Fruit fly (Drosophila melanogaster) whole organism, embryonic: Measurements from ENCODE around the gene Drs.

ENCODE experiments used
- Atf3 ChIP-seq: fragments of 200-800 bp; sonication (Bioruptor generic); optimal IDR thresholded peaks from 3 replicates; lab custom pipeline; 2016; ENCODE audit warnings: missing biosample characterization, missing genetic modification characterization
- Bdp1 ChIP-seq: fragments of 200-800 bp; sonication (Bioruptor generic); optimal IDR thresholded peaks from 3 replicates; lab custom pipeline; 2016; ENCODE audit warnings: missing biosample characterization, missing genetic modification characterization
- CG10209 ChIP-seq: fragments of 200-800 bp; sonication (Bioruptor generic); optimal IDR thresholded peaks from 3 replicates; lab custom pipeline; 2017; ENCODE audit warnings: missing biosample characterization, mild to moderate bottlenecking, missing genetic modification characterization, missing genetic modification reagents
- CG10431 ChIP-seq: fragments of 200-800 bp; sonication (Bioruptor generic); optimal IDR thresholded peaks from 3 replicates; lab custom pipeline; 2018; ENCODE audit warnings: missing biosample characterization, mild to moderate bottlenecking, missing genetic modification characterization
- CG10979 ChIP-seq: fragments of 200-800 bp; sonication (Bioruptor generic); optimal IDR thresholded peaks from 2 replicates; lab custom pipeline; 2018; ENCODE audit warnings: missing biosample characterization, mild to moderate bottlenecking, missing genetic modification characterization, moderate library complexity
- CG12219 ChIP-seq: fragments of 200-800 bp; sonication (Bioruptor generic); optimal IDR thresholded peaks from 3 replicates; lab custom pipeline; 2018; ENCODE audit warnings: missing biosample characterization, mild to moderate bottlenecking, missing genetic modification characterization
- CG12299 ChIP-seq: fragments of 200-800 bp; sonication (Bioruptor generic); optimal IDR thresholded peaks from 2 replicates; lab custom pipeline; 2018; ENCODE audit warnings: missing biosample characterization, mild to moderate bottlenecking, missing genetic modification characterization
- CG12659 ChIP-seq: fragments of 200-800 bp; sonication (Bioruptor generic); optimal IDR thresholded peaks from 3 replicates; lab custom pipeline; 2017; ENCODE audit warnings: mild to moderate bottlenecking, missing biosample characterization, missing genetic modification reagents, missing genetic modification characterization
- CG1529 ChIP-seq: fragments of 200-800 bp; sonication (Bioruptor generic); optimal IDR thresholded peaks from 3 replicates; lab custom pipeline; 2018; ENCODE audit warnings: missing biosample characterization, missing genetic modification characterization
- CG2202 ChIP-seq: fragments of 200-800 bp; sonication (Bioruptor generic); optimal IDR thresholded peaks from 2 replicates; lab custom pipeline; 2018; ENCODE audit warnings: missing biosample characterization, mild to moderate bottlenecking, missing genetic modification characterization
- CG3281 ChIP-seq: fragments of 200-800 bp; sonication (Bioruptor generic); optimal IDR thresholded peaks from 3 replicates; lab custom pipeline; 2017; ENCODE audit warnings: missing biosample characterization, mild to moderate bottlenecking, missing genetic modification characterization
- CG4820 ChIP-seq: fragments of 200-800 bp; sonication (Bioruptor generic); optimal IDR thresholded peaks from 3 replicates; lab custom pipeline; 2016; ENCODE audit warnings: missing biosample characterization, missing genetic modification characterization
- CG6765 ChIP-seq: fragments of 200-800 bp; sonication (Bioruptor generic); optimal IDR thresholded peaks from 3 replicates; lab custom pipeline; 2017; ENCODE audit warnings: missing biosample characterization, mild to moderate bottlenecking, missing genetic modification characterization
- CG6791 ChIP-seq: fragments of 200-800 bp; sonication (Bioruptor generic); IDR thresholded peaks from 3 replicates; pipeline ENCODE4 v1.3.6; 2022; ENCODE audit warnings: missing biosample characterization, missing genetic modification characterization; ENCODE audit not compliant: partially characterized antibody
- CG7963 ChIP-seq: fragments of 200-800 bp; sonication (Bioruptor generic); IDR thresholded peaks from 3 replicates; pipeline ENCODE4 v1.3.6; 2022; ENCODE audit warnings: missing biosample characterization, missing genetic modification characterization; ENCODE audit not compliant: partially characterized antibody
- CG8944 ChIP-seq: fragments of 200-800 bp; sonication (Bioruptor generic); optimal IDR thresholded peaks from 3 replicates; lab custom pipeline; 2016; ENCODE audit warnings: missing biosample characterization, missing genetic modification characterization
- CG9437 ChIP-seq: fragments of 200-800 bp; sonication (Bioruptor generic); optimal IDR thresholded peaks from 2 replicates; lab custom pipeline; 2018; ENCODE audit warnings: missing biosample characterization, mild to moderate bottlenecking, missing genetic modification characterization
- CG9932 ChIP-seq: fragments of 200-800 bp; sonication (Bioruptor generic); IDR thresholded peaks from 2 replicates; pipeline ENCODE4 v1.3.6; 2022; ENCODE audit warnings: missing biosample characterization, missing genetic modification characterization
- CrebB ChIP-seq: fragments of 200-800 bp; sonication (Bioruptor generic); optimal IDR thresholded peaks from 3 replicates; lab custom pipeline; 2018; ENCODE audit warnings: missing biosample characterization, mild to moderate bottlenecking, missing genetic modification characterization
- D ChIP-seq, 2 experiments: fragments of 200-800 bp in 1 of 2; fragments of >200 bp in 1 of 2; sonication (Bioruptor generic) in 1 of 2; optimal IDR thresholded peaks; 2 replicates in 1 of 2; 3 replicates in 1 of 2; lab custom pipeline; 2017; ENCODE audit warnings: mild to moderate bottlenecking in 1 of 2, missing biosample characterization in 1 of 2, missing genetic modification characterization in 1 of 2, missing genetic modification reagents in 1 of 2
- Dll ChIP-seq: fragments of 200-800 bp; sonication (Bioruptor generic); IDR thresholded peaks from 4 replicates; pipeline ENCODE4 v1.3.6; 2022; ENCODE audit warnings: missing biosample characterization, missing genetic modification characterization; ENCODE audit not compliant: partially characterized antibody
- Doc3 ChIP-seq: fragments of 200-800 bp; sonication (Bioruptor generic); IDR thresholded peaks from 3 replicates; pipeline ENCODE4 v1.3.6; 2022; ENCODE audit warnings: missing biosample characterization, missing genetic modification characterization; ENCODE audit not compliant: partially characterized antibody
- Fer2 ChIP-seq: fragments of 200-800 bp; sonication (Bioruptor generic); optimal IDR thresholded peaks from 2 replicates; lab custom pipeline; 2018; ENCODE audit warnings: missing biosample characterization, mild to moderate bottlenecking, missing genetic modification characterization, moderate library complexity
- H2.0 ChIP-seq: fragments of 200-800 bp; sonication (Bioruptor generic); IDR thresholded peaks from 2 replicates; pipeline ENCODE4 v1.3.6; 2022; ENCODE audit warnings: missing biosample characterization, missing genetic modification characterization
- Hr39 ChIP-seq: fragments of >200 bp; optimal IDR thresholded peaks from 2 replicates; lab custom pipeline; 2017
- Hr78 ChIP-seq, 2 experiments: fragments of 200-800 bp in 1 of 2; fragments of >200 bp in 1 of 2; sonication (Bioruptor generic) in 1 of 2; optimal IDR thresholded peaks; 2 replicates each; lab custom pipeline; 2017 to 2019; ENCODE audit warnings: missing biosample characterization in 2 of 2, missing genetic modification characterization in 2 of 2, mild to moderate bottlenecking in 1 of 2, moderate library complexity in 1 of 2
- Max ChIP-seq: fragments of 200-800 bp; sonication (Bioruptor generic); optimal IDR thresholded peaks from 2 replicates; lab custom pipeline; 2016; ENCODE audit warnings: missing biosample characterization, mild to moderate bottlenecking, missing genetic modification characterization
- Nf-YB ChIP-seq: fragments of 200-800 bp; sonication (Bioruptor generic); optimal IDR thresholded peaks from 3 replicates; lab custom pipeline; 2019; ENCODE audit warnings: missing biosample characterization, mild to moderate bottlenecking, missing genetic modification characterization, moderate library complexity
- Oaz ChIP-seq: fragments of 200-800 bp; sonication (Bioruptor generic); IDR thresholded peaks from 2 replicates; pipeline ENCODE4 v1.3.6; 2022; ENCODE audit warnings: missing biosample characterization, missing genetic modification characterization
- Optix ChIP-seq: fragments of 200-800 bp; sonication (Bioruptor generic); IDR thresholded peaks from 3 replicates; pipeline ENCODE4 v1.3.6; 2022; ENCODE audit warnings: missing biosample characterization, missing genetic modification characterization
- Poxn ChIP-seq: fragments of 200-800 bp; sonication (Bioruptor generic); IDR thresholded peaks from 2 replicates; pipeline ENCODE4 v1.3.6; 2022; ENCODE audit warnings: missing biosample characterization, missing genetic modification characterization
- Rx ChIP-seq: fragments of 200-800 bp; sonication (Bioruptor generic); IDR thresholded peaks from 2 replicates; pipeline ENCODE4 v1.3.6; 2022; ENCODE audit warnings: missing biosample characterization, missing genetic modification characterization
- Six4 ChIP-seq: fragments of 200-800 bp; sonication (Bioruptor generic); optimal IDR thresholded peaks from 2 replicates; lab custom pipeline; 2016; ENCODE audit warnings: missing biosample characterization, missing genetic modification characterization
- Sox100B ChIP-seq: fragments of 200-800 bp; sonication (Bioruptor generic); optimal IDR thresholded peaks from 3 replicates; lab custom pipeline; 2018; ENCODE audit warnings: missing biosample characterization, mild to moderate bottlenecking, missing genetic modification characterization
- dm ChIP-seq: fragments of 200-800 bp; sonication (Bioruptor generic); optimal IDR thresholded peaks from 3 replicates; lab custom pipeline; 2016; ENCODE audit warnings: missing biosample characterization, missing genetic modification characterization
- dmrt11E ChIP-seq: fragments of 200-800 bp; sonication (Bioruptor generic); optimal IDR thresholded peaks from 3 replicates; lab custom pipeline; 2018; ENCODE audit warnings: missing biosample characterization, mild to moderate bottlenecking, missing genetic modification characterization, moderate library complexity
- dmrt99B ChIP-seq: fragments of 200-800 bp; sonication (Bioruptor generic); optimal IDR thresholded peaks from 2 replicates; lab custom pipeline; 2018; ENCODE audit warnings: missing biosample characterization, mild to moderate bottlenecking, missing genetic modification characterization, moderate library complexity
- fd3F ChIP-seq: fragments of 200-800 bp; sonication (Bioruptor generic); optimal IDR thresholded peaks from 2 replicates; lab custom pipeline; 2018; ENCODE audit warnings: missing biosample characterization, mild to moderate bottlenecking, missing genetic modification characterization, moderate library complexity
- fd96Cb ChIP-seq: fragments of 200-800 bp; sonication (Bioruptor generic); optimal IDR thresholded peaks from 2 replicates; lab custom pipeline; 2018; ENCODE audit warnings: missing biosample characterization, mild to moderate bottlenecking, missing genetic modification characterization, moderate library complexity
- gro ChIP-seq: fragments of 200-800 bp; sonication (Bioruptor generic); optimal IDR thresholded peaks from 2 replicates; lab custom pipeline; 2016; ENCODE audit warnings: missing biosample characterization, missing genetic modification characterization
- h ChIP-seq: fragments of >200 bp; optimal IDR thresholded peaks from 2 replicates; lab custom pipeline; 2017
- hbn ChIP-seq: fragments of 200-800 bp; sonication (Bioruptor generic); IDR thresholded peaks from 2 replicates; pipeline ENCODE4 v1.3.6; 2022; ENCODE audit warnings: missing biosample characterization, missing genetic modification characterization; ENCODE audit not compliant: partially characterized antibody
- hth ChIP-seq: fragments of >200 bp; optimal IDR thresholded peaks from 2 replicates; lab custom pipeline; 2017; ENCODE audit warnings: inconsistent platforms
- kah ChIP-seq: fragments of 200-800 bp; sonication (Bioruptor generic); optimal IDR thresholded peaks from 2 replicates; lab custom pipeline; 2018; ENCODE audit warnings: missing biosample characterization, mild to moderate bottlenecking, missing genetic modification characterization
- ken ChIP-seq: fragments of 200-800 bp; sonication (Bioruptor generic); IDR thresholded peaks from 3 replicates; pipeline ENCODE4 v1.3.6; 2022; ENCODE audit warnings: missing biosample characterization, missing genetic modification characterization
- maf-S ChIP-seq: fragments of 200-800 bp; sonication (Bioruptor generic); optimal IDR thresholded peaks from 2 replicates; lab custom pipeline; 2016; ENCODE audit warnings: missing biosample characterization, missing genetic modification characterization
- mirr ChIP-seq: fragments of 200-800 bp; sonication (Bioruptor generic); optimal IDR thresholded peaks from 3 replicates; lab custom pipeline; 2018; ENCODE audit warnings: missing biosample characterization, mild to moderate bottlenecking, missing genetic modification characterization
- phol ChIP-seq: fragments of 200-800 bp; sonication (Bioruptor generic); optimal IDR thresholded peaks from 3 replicates; lab custom pipeline; 2018; ENCODE audit warnings: missing biosample characterization, mild to moderate bottlenecking, missing genetic modification characterization, moderate library complexity
- pnt ChIP-seq: fragments of 200-800 bp; sonication (Bioruptor generic); optimal IDR thresholded peaks from 3 replicates; lab custom pipeline; 2016; ENCODE audit warnings: missing biosample characterization, missing genetic modification characterization
- run ChIP-seq: fragments of 200-800 bp; sonication (Bioruptor generic); optimal IDR thresholded peaks from 3 replicates; lab custom pipeline; 2018; ENCODE audit warnings: missing biosample characterization, mild to moderate bottlenecking, missing genetic modification characterization
- sqz ChIP-seq: fragments of 200-800 bp; sonication (Bioruptor generic); optimal IDR thresholded peaks from 3 replicates; lab custom pipeline; 2018; ENCODE audit warnings: missing biosample characterization, mild to moderate bottlenecking, missing genetic modification characterization

Drs gene

dm6 chr3L:3377965-3378292 is 8.6 kb downstream of the Drs start, which contains the start of gene Ids (continued):
- TF ChIP-seq D (optimal IDR thresholded peaks at IDR 0.05; lab: Kevin White, UChicago): no peak
- TF ChIP-seq D (GFP tag; optimal IDR thresholded peaks at IDR 0.05; lab: Kevin White, UChicago): peak; percentile 51
- TF ChIP-seq dmrt11E (tag; lab: Kevin White, UChicago): peak; percentile 48
- TF ChIP-seq CG10431 (GFP tag; lab: Kevin White, UChicago): no peak
- TF ChIP-seq CG4820 (GFP tag; lab: Kevin White, UChicago): peak; percentile 15
- TF ChIP-seq h (lab: Kevin White, UChicago): no peak
- TF ChIP-seq Hr78 (GFP tag; optimal IDR thresholded peaks at IDR 0.05; lab: Kevin White, UChicago): no peak
- no peak for TF ChIP-seq Dll
- TF ChIP-seq Fer2: no peak
- no peak for TF ChIP-seq CG6765 (GFP tag; lab: Kevin White, UChicago)
- peak; percentile 10 for TF ChIP-seq CG2202
- no peak for TF ChIP-seq sqz (GFP tag; lab: Kevin White, UChicago)
- peak; percentile 70 for TF ChIP-seq CG12659 (GFP tag; lab: Kevin White, UChicago)
- peak; percentile 25 for TF ChIP-seq Nf-YB (GFP tag; lab: Kevin White, UChicago)
- no peak for TF ChIP-seq Optix (GFP tag; lab: Robert Waterston, UW)
- TF ChIP-seq CG12219 (GFP tag; lab: Kevin White, UChicago): peak; percentile 52
- peak; percentile 56 for TF ChIP-seq fd3F (GFP tag; lab: Kevin White, UChicago)
- no peak for TF ChIP-seq mirr (GFP tag; lab: Kevin White, UChicago)
- TF ChIP-seq hth: no peak
- no peak for TF ChIP-seq dm (GFP tag; lab: Kevin White, UChicago)
- no peak for TF ChIP-seq CG6791
- TF ChIP-seq hbn (GFP tag; lab: Robert Waterston, UW): no peak
- no peak for TF ChIP-seq CG8944 (GFP tag; lab: Kevin White, UChicago)
- no peak for TF ChIP-seq Atf3
- peak; percentile 21 for TF ChIP-seq CG1529 (GFP tag; lab: Kevin White, UChicago)
- no peak for TF ChIP-seq Six4 (GFP tag; lab: Kevin White, UChicago)
- peak; percentile 83 for TF ChIP-seq dmrt99B (tag; lab: Kevin White, UChicago)
- TF ChIP-seq CG9932: peak; percentile 70
- TF ChIP-seq run: peak; percentile 42
- peak; percentile 71 for TF ChIP-seq fd96Cb
- peak; percentile 65 for TF ChIP-seq phol (tag; lab: Kevin White, UChicago)
- TF ChIP-seq CrebB (tag; lab: Kevin White, UChicago): no peak
- peak; percentile 4 for TF ChIP-seq pnt (GFP tag; lab: Kevin White, UChicago)
- TF ChIP-seq CG10979 (tag; lab: Kevin White, UChicago): peak; percentile 63
- no peak for TF ChIP-seq Poxn (GFP tag; lab: Robert Waterston, UW)
- peak; percentile 50; the same call in 1 of the 2 replicates for TF ChIP-seq Rx (GFP tag; lab: Robert Waterston, UW)
- TF ChIP-seq ken: peak; percentile 48; the same call in 1 of the 3 replicates
- peak; percentile 60 for TF ChIP-seq CG3281 (GFP tag; lab: Kevin White, UChicago)
- no peak for TF ChIP-seq CG7963 (GFP tag; lab: Robert Waterston, UW)
- TF ChIP-seq Bdp1 (GFP tag; lab: Kevin White, UChicago): no peak
- TF ChIP-seq CG9437 (GFP tag; lab: Kevin White, UChicago): peak; percentile 27
- no peak for TF ChIP-seq CG12299
- TF ChIP-seq Oaz (GFP tag; lab: Robert Waterston, UW): peak; percentile 39; the same call in 1 of the 2 replicates
- TF ChIP-seq Max (GFP tag; lab: Kevin White, UChicago): peak; percentile 6
- no peak for TF ChIP-seq Doc3 (GFP tag; lab: Robert Waterston, UW)
- TF ChIP-seq kah: no peak
- peak; percentile 57 for TF ChIP-seq H2.0 (GFP tag; lab: Robert Waterston, UW)
- TF ChIP-seq CG10209: peak; percentile 61
- peak; percentile 50 for TF ChIP-seq gro (GFP tag; lab: Kevin White, UChicago)
- TF ChIP-seq maf-S (GFP tag; lab: Kevin White, UChicago): no peak
- TF ChIP-seq Sox100B: no peak
- TF ChIP-seq Hr39: no peak
